Fruit fly (Drosophila melanogaster): ENCODE data around the gene park.
A peak's percentile ranks its signal among the peaks of the same experiment; 100 is the strongest.

park gene

DNA sequence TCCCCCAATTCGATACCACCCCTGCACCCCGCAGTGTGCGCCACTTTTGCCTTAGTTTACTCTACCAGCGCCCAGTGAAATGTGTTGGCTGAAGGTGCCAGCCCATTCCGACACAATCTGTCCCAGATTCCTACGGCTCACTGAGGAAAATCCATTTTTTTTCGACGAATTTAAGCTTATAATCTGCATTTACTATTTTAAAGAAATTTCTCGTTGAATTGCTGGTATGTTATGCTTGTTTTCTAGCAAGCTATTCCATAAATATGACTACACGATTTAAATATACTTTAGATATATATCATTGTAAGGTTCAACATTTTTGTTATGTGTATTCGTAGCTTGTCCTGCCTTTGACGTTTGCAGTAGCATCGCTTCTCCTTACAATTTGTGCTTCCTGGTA, 26.6 kb upstream of the park start:
- TF ChIP-seq pad (GFP tag; optimal IDR thresholded peaks at IDR 0.05) (no peak), Hr96 (GFP tag; optimal IDR thresholded peaks at IDR 0.05) (no peak), Mnt (GFP tag; optimal IDR thresholded peaks at IDR 0.05) (no peak), kay (GFP tag; ENCODE audit: borderline replicate concordance) (no peak), bab1 (GFP tag; optimal IDR thresholded peaks at IDR 0.05) (no peak), CG1620 (GFP tag; optimal IDR thresholded peaks at IDR 0.05) (no peak), CG11617 (GFP tag; optimal IDR thresholded peaks at IDR 0.05) (no peak), CG12768 (GFP tag; optimal IDR thresholded peaks at IDR 0.05) (no peak), toe (GFP tag; optimal IDR thresholded peaks at IDR 0.05) (no peak), CG33017 (tag; optimal IDR thresholded peaks at IDR 0.05) (no peak)

- TF ChIP-seq CG33017 (tag; optimal IDR thresholded peaks at IDR 0.05) (no peak), CG12768 (GFP tag; optimal IDR thresholded peaks at IDR 0.05) (no peak), Mnt (GFP tag; optimal IDR thresholded peaks at IDR 0.05) (no peak), cnc (optimal IDR thresholded peaks at IDR 0.05) (no peak), CG7045 (GFP tag; optimal IDR thresholded peaks at IDR 0.05) (no peak), CG1620 (GFP tag; optimal IDR thresholded peaks at IDR 0.05) (no peak), Crg-1 (GFP tag; optimal IDR thresholded peaks at IDR 0.05) (no peak), CG5204 (GFP tag; optimal IDR thresholded peaks at IDR 0.05) (no peak), kay (GFP tag; ENCODE audit: borderline replicate concordance) (no peak), CG11617 (GFP tag; optimal IDR thresholded peaks at IDR 0.05) (no peak), bab1 (GFP tag; optimal IDR thresholded peaks at IDR 0.05) (no peak), Clk (GFP tag; optimal IDR thresholded peaks at IDR 0.05) (no peak), pad (GFP tag; optimal IDR thresholded peaks at IDR 0.05) (no peak), CG14711 (tag; optimal IDR thresholded peaks at IDR 0.05) (no peak), toe (GFP tag; optimal IDR thresholded peaks at IDR 0.05) (no peak), ovo (GFP tag; optimal IDR thresholded peaks at IDR 0.05) (no peak)
Observed at dm6 chr3L:21220100-21220499, 23.4 kb upstream of the park start, which contains the start of gene CG43219. CG43219 (plus strand) TSS chr3L:21220400.

dm6 chr3L:21219160-21219559, 22.5 kb upstream of the park start:
- TF ChIP-seq CG12768 (GFP tag; optimal IDR thresholded peaks at IDR 0.05) (no peak), cic (GFP tag; optimal IDR thresholded peaks at IDR 0.05) (peak; percentile 0), CG33017 (tag; optimal IDR thresholded peaks at IDR 0.05) (no peak), Hr96 (GFP tag; optimal IDR thresholded peaks at IDR 0.05) (no peak), Mnt (GFP tag; optimal IDR thresholded peaks at IDR 0.05) (no peak), CG14711 (tag; optimal IDR thresholded peaks at IDR 0.05) (no peak), bab1 (GFP tag; optimal IDR thresholded peaks at IDR 0.05) (no peak)

DNA sequence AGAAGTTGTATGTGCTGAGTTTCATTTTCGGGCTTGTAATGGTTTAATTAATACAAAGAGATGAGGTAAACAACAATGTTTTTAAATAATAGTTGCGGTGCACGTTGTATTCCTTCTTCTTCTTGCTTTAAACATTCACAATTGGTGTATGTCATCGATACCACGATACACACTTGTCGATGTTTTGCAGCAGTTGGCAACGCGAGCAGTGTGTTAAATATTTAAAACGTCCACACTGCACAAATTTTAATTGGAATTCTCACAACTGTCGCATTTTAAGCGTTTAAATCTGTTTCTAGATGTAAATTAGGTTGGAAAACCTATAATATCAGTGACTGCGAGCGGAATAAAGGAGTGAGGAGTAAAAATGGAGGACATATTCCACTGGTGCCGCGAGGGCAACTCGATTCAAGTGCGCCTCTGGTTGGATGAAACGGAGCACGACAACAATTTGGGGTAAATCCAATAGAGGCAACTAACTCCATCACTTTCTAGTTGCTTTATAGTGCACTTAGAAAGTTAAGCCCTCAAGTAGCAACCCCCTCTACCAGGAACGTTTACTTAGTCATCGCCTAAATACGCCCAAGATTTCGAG, 20.1 kb upstream of the park start, which contains the start of the genes Trmt112 and Ilk:
Gene Trmt112 (minus strand): TSS at position 143 of the 595 bp plus-strand sequence.
Gene Ilk (plus strand): TSS at position 205 of the 595 bp plus-strand sequence.
- TF ChIP-seq tj (GFP tag; optimal IDR thresholded peaks at IDR 0.05) (peak; percentile 1), bab1 (GFP tag; optimal IDR thresholded peaks at IDR 0.05) (peak; percentile 39), ovo (GFP tag; optimal IDR thresholded peaks at IDR 0.05) (no peak), Mnt (GFP tag; optimal IDR thresholded peaks at IDR 0.05) (peak; percentile 88), CG14711 (tag; optimal IDR thresholded peaks at IDR 0.05) (no peak), CG1620 (GFP tag; optimal IDR thresholded peaks at IDR 0.05) (peak; percentile 5)

dm6 chr3L:21209921-21210532, 13.4 kb upstream of the park start, which contains the start of the genes CG10510 and CG10508:
CG10510 (minus strand) TSS chr3L:21210084.
CG10508 (plus strand) TSS chr3L:21210215.
- TF ChIP-seq Crg-1 (GFP tag; optimal IDR thresholded peaks at IDR 0.05) (no peak), CG7045 (GFP tag; optimal IDR thresholded peaks at IDR 0.05) (no peak), toe (GFP tag; optimal IDR thresholded peaks at IDR 0.05) (no peak), Mnt (GFP tag; optimal IDR thresholded peaks at IDR 0.05) (no peak), CG14711 (tag; optimal IDR thresholded peaks at IDR 0.05) (no peak), CG12768 (GFP tag; optimal IDR thresholded peaks at IDR 0.05) (no peak), cic (GFP tag; optimal IDR thresholded peaks at IDR 0.05) (no peak)

dm6 chr3L:21206486-21206885, 9.8 kb upstream of the park start:
- TF ChIP-seq ovo (GFP tag; optimal IDR thresholded peaks at IDR 0.05): no peak
- TF ChIP-seq CG7101 (tag; optimal IDR thresholded peaks at IDR 0.05): no peak
- no peak for TF ChIP-seq kay (GFP tag; ENCODE audit: borderline replicate concordance)
- TF ChIP-seq CG7045 (GFP tag; optimal IDR thresholded peaks at IDR 0.05): no peak
- TF ChIP-seq CG14711 (tag; optimal IDR thresholded peaks at IDR 0.05): no peak
- TF ChIP-seq cnc (optimal IDR thresholded peaks at IDR 0.05): no peak
- TF ChIP-seq Hr96 (GFP tag; optimal IDR thresholded peaks at IDR 0.05): no peak
- no peak for TF ChIP-seq CG33017 (tag; optimal IDR thresholded peaks at IDR 0.05)
- no peak for TF ChIP-seq CG1620 (GFP tag; optimal IDR thresholded peaks at IDR 0.05)
- TF ChIP-seq Crg-1 (GFP tag; optimal IDR thresholded peaks at IDR 0.05): no peak
- no peak for TF ChIP-seq toe (GFP tag; optimal IDR thresholded peaks at IDR 0.05)
- TF ChIP-seq CG5204 (GFP tag; optimal IDR thresholded peaks at IDR 0.05): no peak
- no peak for TF ChIP-seq bab1 (GFP tag; optimal IDR thresholded peaks at IDR 0.05)
- TF ChIP-seq tj (GFP tag; optimal IDR thresholded peaks at IDR 0.05): no peak
- no peak for TF ChIP-seq cic (GFP tag; optimal IDR thresholded peaks at IDR 0.05)
- no peak for TF ChIP-seq pad (GFP tag; optimal IDR thresholded peaks at IDR 0.05)
- TF ChIP-seq CG11617 (GFP tag; optimal IDR thresholded peaks at IDR 0.05): no peak
- TF ChIP-seq Clk (GFP tag; optimal IDR thresholded peaks at IDR 0.05): no peak
- TF ChIP-seq CG12768 (GFP tag; optimal IDR thresholded peaks at IDR 0.05): no peak

Data from whole organism, adult.